Worm (Caenorhabditis elegans) whole organism, L4 larva: Measurements from ENCODE around the gene F33G12.3.

ENCODE experiments used
- R02D3.7 ChIP-seq: fragments of 150-350 bp; sonication (generic microtip); optimal IDR thresholded peaks from 3 replicates; lab custom pipeline; 2014; ENCODE audit warnings: missing biosample characterization, missing genetic modification characterization
- T20F7.1 ChIP-seq: fragments of 200-800 bp; sonication (Bioruptor generic); optimal IDR thresholded peaks from 2 replicates; lab custom pipeline; 2018; ENCODE audit warnings: mild to moderate bottlenecking, missing genetic modification characterization, missing compliant biosample characterization
- arid-1 ChIP-seq: fragments of 200-800 bp; sonication (Bioruptor generic); conservative IDR thresholded peaks from 2 replicates; pipeline ENCODE4 v1.3.6; 2022; ENCODE audit warnings: missing genetic modification reagents, missing genetic modification characterization, missing compliant biosample characterization
- ces-1 ChIP-seq: fragments of 150-350 bp; sonication (generic microtip); optimal IDR thresholded peaks from 4 replicates; lab custom pipeline; 2014; ENCODE audit warnings: missing biosample characterization, missing genetic modification reagents, missing genetic modification characterization
- daf-16 ChIP-seq, 3 experiments: sonication (generic microtip); optimal IDR thresholded peaks; 2 replicates each; lab custom pipeline; 2016 to 2017; ENCODE audit warnings: missing genetic modification characterization in 3 of 3, missing genetic modification reagents in 3 of 3, mild to moderate bottlenecking in 2 of 3, missing compliant biosample characterization in 2 of 3, missing biosample characterization in 1 of 3, moderate library complexity in 1 of 3
- egl-27 ChIP-seq: sonication (generic microtip); optimal IDR thresholded peaks from 3 replicates; lab custom pipeline; 2017; ENCODE audit warnings: missing biosample characterization, missing genetic modification reagents, missing genetic modification characterization
- hmg-1.1 ChIP-seq: fragments of 200-800 bp; sonication (Bioruptor generic); IDR thresholded peaks from 2 replicates; pipeline ENCODE4 v1.3.6; 2022; ENCODE audit warnings: missing genetic modification reagents, missing genetic modification characterization, missing compliant biosample characterization
- jun-1 ChIP-seq: fragments of 150-350 bp; optimal IDR thresholded peaks from 2 replicates; lab custom pipeline; 2014; ENCODE audit warnings: missing biosample characterization, missing genetic modification reagents, missing genetic modification characterization
- lin-13 ChIP-seq: fragments of 150-350 bp; optimal IDR thresholded peaks from 2 replicates; lab custom pipeline; 2014; ENCODE audit warnings: missing biosample characterization, missing genetic modification reagents, missing genetic modification characterization
- lin-15B ChIP-seq: fragments of 150-350 bp; sonication (generic microtip); optimal IDR thresholded peaks from 3 replicates; lab custom pipeline; 2014; ENCODE audit warnings: missing biosample characterization, missing genetic modification characterization
- lin-39 ChIP-seq: fragments of 150-350 bp; optimal IDR thresholded peaks from 2 replicates; lab custom pipeline; 2014; ENCODE audit warnings: missing biosample characterization, missing genetic modification reagents, missing genetic modification characterization
- mxl-3 ChIP-seq: fragments of 200-800 bp; sonication (Bioruptor generic); optimal IDR thresholded peaks from 2 replicates; lab custom pipeline; 2018; ENCODE audit warnings: mild to moderate bottlenecking, missing genetic modification characterization, missing compliant biosample characterization
- skn-1 ChIP-seq: fragments of 150-350 bp; optimal IDR thresholded peaks from 2 replicates; lab custom pipeline; 2014; ENCODE audit warnings: missing biosample characterization, missing genetic modification characterization
- unc-62 ChIP-seq, 3 experiments: fragments of 150-350 bp in 1 of 3; sonication (generic microtip); optimal IDR thresholded peaks in 2 of 3; peaks in 1 of 3; 1 replicate in 1 of 3; 2 replicates in 2 of 3; lab custom pipeline; 2014 to 2017; ENCODE audit warnings: missing biosample characterization in 3 of 3, missing genetic modification characterization in 3 of 3, missing genetic modification reagents in 3 of 3, missing genotype in 1 of 3

DNA sequence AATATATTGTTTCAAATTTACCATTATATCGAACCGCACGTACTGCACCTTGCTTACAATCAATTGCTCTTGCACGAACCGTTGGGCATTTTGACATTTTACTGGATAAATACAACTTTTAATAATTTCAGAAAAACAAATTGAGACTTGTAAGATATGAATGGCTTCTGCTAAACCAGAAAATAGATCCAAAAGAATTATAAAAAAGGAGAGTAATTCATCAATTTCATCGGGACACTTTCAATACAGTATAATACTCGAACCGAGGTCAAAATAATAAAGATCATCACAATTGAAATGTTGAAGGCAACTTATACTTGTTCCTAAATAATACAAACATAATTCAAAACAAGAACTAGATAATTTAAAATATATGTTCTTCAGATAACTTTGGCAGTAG is 2.2 kb downstream of the F33G12.3 start, which contains the start of gene wdr-83:
- no peak for TF ChIP-seq R02D3.7 (tag; lab: Kevin White, UChicago)
- TF ChIP-seq mxl-3 (GFP tag; lab: Kevin White, UChicago): no peak
- TF ChIP-seq unc-62 (GFP tag; optimal IDR thresholded peaks at IDR 0.05 in 1 of 2; lab: Kevin White, UChicago): no peak
- TF ChIP-seq unc-62 (tag; optimal IDR thresholded peaks at IDR 0.05; lab: Kevin White, UChicago): no peak
- no peak for TF ChIP-seq lin-13 (GFP tag; lab: Kevin White, UChicago)
- TF ChIP-seq lin-15B (tag; lab: Kevin White, UChicago): no peak
- no peak for TF ChIP-seq skn-1 (tag; lab: Kevin White, UChicago)
- TF ChIP-seq arid-1 (GFP tag; lab: Robert Waterston, UW): no peak
- no peak for TF ChIP-seq hmg-1.1 (GFP tag; lab: Robert Waterston, UW)
- TF ChIP-seq daf-16 (GFP tag; optimal IDR thresholded peaks at IDR 0.05; lab: Kevin White, UChicago): no peak
- TF ChIP-seq daf-16 (tag; optimal IDR thresholded peaks at IDR 0.05; lab: Kevin White, UChicago): no peak
- no peak for TF ChIP-seq lin-39 (tag; lab: Kevin White, UChicago)
- no peak for TF ChIP-seq ces-1
- no peak for TF ChIP-seq egl-27 (tag; lab: Kevin White, UChicago)
- no peak for TF ChIP-seq T20F7.1 (GFP tag; lab: Kevin White, UChicago)
- TF ChIP-seq jun-1: no peak
